Worm (Caenorhabditis elegans) whole organism, L1 larva: ENCODE measurements around the gene gmap-3.

Experiments used
- ama-1 ChIP-seq: fragments of 150-350 bp; optimal IDR thresholded peaks from 2 replicates; lab custom pipeline; 2014
- ceh-8 ChIP-seq: fragments of 200-800 bp; sonication (Bioruptor generic); optimal IDR thresholded peaks from 2 replicates; lab custom pipeline; 2018; ENCODE audit warnings: mild to moderate bottlenecking, missing genetic modification characterization, moderate library complexity, missing compliant biosample characterization
- dpl-1 ChIP-seq, 3 experiments: fragments of 150-350 bp in 2 of 3; sonication (generic microtip) in 1 of 3; optimal IDR thresholded peaks; 2 replicates each; lab custom pipeline; 2014 to 2017; ENCODE audit warnings: missing biosample characterization in 3 of 3, missing genetic modification characterization in 3 of 3, missing genetic modification reagents in 3 of 3
- lin-39 ChIP-seq: fragments of 150-350 bp; optimal IDR thresholded peaks from 2 replicates; lab custom pipeline; 2014; ENCODE audit warnings: missing biosample characterization, missing genetic modification reagents, missing genetic modification characterization
- mab-9 ChIP-seq: fragments of 200-800 bp; sonication (Bioruptor generic); IDR thresholded peaks from 2 replicates; pipeline ENCODE4 v1.3.6; 2022; ENCODE audit warnings: missing genetic modification reagents, missing genetic modification characterization, missing compliant biosample characterization
- mdl-1 ChIP-seq, 2 experiments: fragments of 150-350 bp; optimal IDR thresholded peaks; 2 replicates each; lab custom pipeline; 2014 to 2017; ENCODE audit warnings: missing biosample characterization in 2 of 2, missing genetic modification characterization in 2 of 2, inconsistent platforms in 1 of 2
- nhr-11 ChIP-seq: fragments of 150-350 bp; optimal IDR thresholded peaks from 2 replicates; lab custom pipeline; 2014; ENCODE audit warnings: missing biosample characterization, missing genetic modification characterization
- nhr-76 ChIP-seq: sonication (generic microtip); optimal IDR thresholded peaks from 2 replicates; lab custom pipeline; 2017; ENCODE audit warnings: missing biosample characterization, missing genetic modification characterization
- nhr-85 ChIP-seq: sonication (generic microtip); peaks from one replicate; lab custom pipeline; 2016; ENCODE audit warnings: missing genetic modification characterization, inconsistent platforms, missing compliant biosample characterization
- rnt-1 ChIP-seq: sonication (generic microtip); optimal IDR thresholded peaks from 2 replicates; lab custom pipeline; 2016; ENCODE audit warnings: mild to moderate bottlenecking, missing genetic modification characterization, moderate library complexity, missing compliant biosample characterization
- sup-37 ChIP-seq: fragments of 200-800 bp; sonication (Bioruptor generic); optimal IDR thresholded peaks from 2 replicates; lab custom pipeline; 2018; ENCODE audit warnings: mild to moderate bottlenecking, missing genetic modification characterization, missing compliant biosample characterization
- unc-62 ChIP-seq: fragments of 150-350 bp; optimal IDR thresholded peaks from 2 replicates; lab custom pipeline; 2014; ENCODE audit warnings: missing biosample characterization, missing genetic modification reagents, missing genetic modification characterization
- vab-15 ChIP-seq: sonication (generic microtip); optimal IDR thresholded peaks from 2 replicates; lab custom pipeline; 2017; ENCODE audit warnings: missing genotype, mild to moderate bottlenecking, missing genetic modification characterization, missing compliant biosample characterization

- TF ChIP-seq mdl-1 (tag; optimal IDR thresholded peaks at IDR 0.05; lab: Kevin White, UChicago), result no peak
- TF ChIP-seq nhr-85, result no peak
- TF ChIP-seq sup-37 (GFP tag; lab: Kevin White, UChicago), result no peak
- TF ChIP-seq ceh-8 (GFP tag; lab: Kevin White, UChicago), result no peak
- TF ChIP-seq lin-39, result no peak
- no peak for TF ChIP-seq ama-1 (lab: Kevin White, UChicago)
- TF ChIP-seq vab-15 (tag; lab: Kevin White, UChicago), result no peak
- no peak for TF ChIP-seq mab-9 (GFP tag; lab: Robert Waterston, UW)
- TF ChIP-seq dpl-1 (GFP tag; optimal IDR thresholded peaks at IDR 0.05; lab: Kevin White, UChicago), result no peak
- no peak for TF ChIP-seq nhr-76 (tag; lab: Kevin White, UChicago)
- TF ChIP-seq rnt-1 (tag; lab: Kevin White, UChicago), result no peak
- TF ChIP-seq unc-62, result no peak
- TF ChIP-seq nhr-11 (tag; lab: Kevin White, UChicago), result no peak
Measured at ce11 chrX:12937521-12937920, 3.2 kb downstream of the gmap-3 start.
